Worm (Caenorhabditis elegans) whole organism, mixed stage, embryonic: ENCODE data around the gene F49F1.17.

Experiments used
- ces-1 ChIP-seq: fragments of 150-350 bp; optimal IDR thresholded peaks from 2 replicates; lab custom pipeline; 2014; ENCODE audit warnings: missing biosample characterization, missing genetic modification reagents, missing genetic modification characterization
- flh-1 ChIP-seq: fragments of 200-800 bp; sonication (Bioruptor generic); optimal IDR thresholded peaks from 2 replicates; lab custom pipeline; 2018; ENCODE audit warnings: mild to moderate bottlenecking, missing genetic modification characterization, moderate library complexity, missing compliant biosample characterization
- lsy-2 ChIP-seq: fragments of 150-350 bp; optimal IDR thresholded peaks from 2 replicates; lab custom pipeline; 2014; ENCODE audit warnings: missing biosample characterization, missing genetic modification characterization
- mls-2 ChIP-seq: sonication (generic microtip); optimal IDR thresholded peaks from 2 replicates; lab custom pipeline; 2016; ENCODE audit warnings: mild to moderate bottlenecking, missing genetic modification characterization, moderate library complexity, missing compliant biosample characterization
- nhr-76 ChIP-seq: sonication (generic microtip); optimal IDR thresholded peaks from 2 replicates; lab custom pipeline; 2017; ENCODE audit warnings: missing biosample characterization, missing genetic modification characterization

- no peak for TF ChIP-seq mls-2 (tag; lab: Kevin White, UChicago)
- TF ChIP-seq nhr-76, result no peak
- no peak for TF ChIP-seq ces-1 (GFP tag; lab: Kevin White, UChicago)
- TF ChIP-seq lsy-2, result no peak
- no peak for TF ChIP-seq flh-1 (GFP tag; lab: Kevin White, UChicago)
These were observed at the start of gene F49F1.17 for ce11 chrIV:4135744-4136143.
